Fruit fly (Drosophila melanogaster): ENCODE results near the gene out.

Gene out

DNA sequence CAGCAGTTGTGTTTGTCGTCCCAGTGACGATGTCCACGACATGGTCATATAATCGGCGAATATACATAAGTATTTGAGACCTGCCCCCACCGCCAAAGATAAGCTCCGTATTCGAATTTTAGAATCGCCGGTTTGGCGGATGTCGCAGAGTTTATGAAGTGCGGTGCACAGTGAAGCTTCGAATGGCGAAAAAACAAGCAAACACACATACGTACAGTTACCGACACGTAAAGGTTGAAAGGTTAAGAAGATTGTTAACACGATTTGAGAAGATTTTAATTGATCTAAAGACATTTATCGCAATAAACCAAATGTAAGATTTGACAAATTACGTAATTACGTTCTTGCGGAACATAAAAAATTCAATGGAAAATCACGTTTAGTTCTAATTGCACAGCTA is 12.3 kb downstream of the out start:
- no peak for TF ChIP-seq peb (GFP tag; IDR thresholded peaks at IDR 0.05)
- no peak for TF ChIP-seq CG10654 (GFP tag; optimal IDR thresholded peaks at IDR 0.05)
- TF ChIP-seq BEAF-32 (GFP tag; optimal IDR thresholded peaks at IDR 0.05) = no peak
- no peak for TF ChIP-seq CG16815 (GFP tag; optimal IDR thresholded peaks at IDR 0.05)
- TF ChIP-seq CG8290 (GFP tag; optimal IDR thresholded peaks at IDR 0.05) = no peak
- peak in 1 of 2 experiments; percentile 8 for TF ChIP-seq CG8290 (tag; optimal IDR thresholded peaks at IDR 0.05)
- TF ChIP-seq CG18599 (GFP tag; optimal IDR thresholded peaks at IDR 0.05) = peak; percentile 14
- TF ChIP-seq CG17829 (tag; optimal IDR thresholded peaks at IDR 0.05) = no peak
- TF ChIP-seq lab (GFP tag; optimal IDR thresholded peaks at IDR 0.05) = peak; percentile 30
- no peak for TF ChIP-seq stwl (tag; optimal IDR thresholded peaks at IDR 0.05)
- TF ChIP-seq CG10565 (GFP tag; optimal IDR thresholded peaks at IDR 0.05) = no peak
- TF ChIP-seq CG2889 (GFP tag; IDR thresholded peaks at IDR 0.05) = no peak
- TF ChIP-seq Dref (GFP tag; IDR thresholded peaks at IDR 0.05) = no peak
- TF ChIP-seq hbn (GFP tag; IDR thresholded peaks at IDR 0.05; ENCODE audit: partially characterized antibody) = no peak
- TF ChIP-seq grau (tag; optimal IDR thresholded peaks at IDR 0.05) = peak; percentile 63
- TF ChIP-seq Jarid2 (GFP tag; optimal IDR thresholded peaks at IDR 0.05) = no peak
- TF ChIP-seq dimm (GFP tag; IDR thresholded peaks at IDR 0.05) = no peak
- no peak for TF ChIP-seq gsb-n (tag; optimal IDR thresholded peaks at IDR 0.05)
- TF ChIP-seq CG3407 (GFP tag; optimal IDR thresholded peaks at IDR 0.05) = no peak
- TF ChIP-seq mam (GFP tag; optimal IDR thresholded peaks at IDR 0.05) = no peak
- TF ChIP-seq nerfin-2 (GFP tag; IDR thresholded peaks at IDR 0.05; ENCODE audit: partially characterized antibody) = no peak
- TF ChIP-seq CG12104 (GFP tag; optimal IDR thresholded peaks at IDR 0.05) = no peak
- TF ChIP-seq ham (GFP tag; IDR thresholded peaks at IDR 0.05) = no peak
- TF ChIP-seq ems (GFP tag; optimal IDR thresholded peaks at IDR 0.05) = no peak
- no peak for TF ChIP-seq CG11456 (GFP tag; IDR thresholded peaks at IDR 0.05)
- TF ChIP-seq Med (GFP tag) = peak; percentile 23
- no peak for TF ChIP-seq otp (GFP tag; IDR thresholded peaks at IDR 0.05)
- no peak for TF ChIP-seq Six4 (GFP tag; optimal IDR thresholded peaks at IDR 0.05)
- no peak for TF ChIP-seq esg (GFP tag; conservative IDR thresholded peaks at IDR 0.05)
- TF ChIP-seq Max (GFP tag; optimal IDR thresholded peaks at IDR 0.05) = no peak
- no peak for TF ChIP-seq gcm (GFP tag; optimal IDR thresholded peaks at IDR 0.05)
- TF ChIP-seq CG5180 (GFP tag; optimal IDR thresholded peaks at IDR 0.05) = no peak
- TF ChIP-seq CG2875 (GFP tag; optimal IDR thresholded peaks at IDR 0.05) = no peak
- peak in 1 of 2 experiments; percentile 56 for TF ChIP-seq Pdp1 (GFP tag; optimal IDR thresholded peaks at IDR 0.05)
- TF ChIP-seq Ets65A (GFP tag) = peak; percentile 59
- TF ChIP-seq inv (GFP tag; IDR thresholded peaks at IDR 0.05; ENCODE audit: partially characterized antibody) = no peak
- TF ChIP-seq CG7271 (tag; optimal IDR thresholded peaks at IDR 0.05) = no peak
- TF ChIP-seq CG6854 (GFP tag; optimal IDR thresholded peaks at IDR 0.05) = no peak
- TF ChIP-seq slou (GFP tag; optimal IDR thresholded peaks at IDR 0.05) = no peak
- no peak for TF ChIP-seq Rfx (GFP tag; IDR thresholded peaks at IDR 0.05)
- TF ChIP-seq HmgD (GFP tag; optimal IDR thresholded peaks at IDR 0.05) = no peak

DNA sequence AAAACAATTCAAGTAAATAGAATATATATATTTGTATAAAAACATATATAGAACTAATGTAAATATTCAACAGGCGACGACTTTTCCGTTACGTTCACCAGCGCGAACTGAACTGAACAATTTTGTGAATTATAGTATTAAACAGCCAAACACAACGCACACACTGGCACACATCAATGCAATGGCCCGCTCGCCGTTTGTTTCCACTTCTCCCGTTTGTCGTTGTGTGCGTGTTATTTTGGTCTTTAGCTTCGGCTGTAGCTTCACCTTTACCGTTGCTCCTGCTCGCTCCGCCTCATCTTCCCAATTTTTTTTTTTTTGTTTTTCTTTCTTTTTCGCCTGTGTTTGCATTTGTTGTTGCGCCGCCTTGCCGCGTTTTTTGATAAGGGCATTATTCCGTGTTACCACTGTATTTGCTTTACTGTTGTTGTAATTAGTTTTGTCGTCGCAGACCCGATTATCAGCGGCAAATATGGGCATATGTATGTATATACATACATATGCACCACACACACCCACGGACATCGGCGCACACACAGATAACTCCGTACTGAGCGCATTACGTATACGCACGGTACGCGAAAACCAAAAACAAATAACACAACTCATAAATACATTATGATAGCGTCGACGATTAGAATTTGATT is 14.0 kb downstream of the out start, which contains the start of gene CG8051:
CG8051 (minus strand) TSS at position 116 of the 647 bp plus-strand sequence.
- TF ChIP-seq oc (tag; optimal IDR thresholded peaks at IDR 0.05) = no peak
- no peak for TF ChIP-seq CG10565 (GFP tag; optimal IDR thresholded peaks at IDR 0.05)
- TF ChIP-seq bsh (GFP tag; optimal IDR thresholded peaks at IDR 0.05) = peak in 1 of 2 experiments; percentile 0
- peak; percentile 30 for TF ChIP-seq CG2678 (tag; optimal IDR thresholded peaks at IDR 0.05)
- no peak for TF ChIP-seq CG10654 (GFP tag; optimal IDR thresholded peaks at IDR 0.05)
- no peak for TF ChIP-seq CG4854 (GFP tag; optimal IDR thresholded peaks at IDR 0.05)
- TF ChIP-seq cato (GFP tag; optimal IDR thresholded peaks at IDR 0.05; ENCODE audit: borderline replicate concordance) = no peak
- peak; percentile 34 for TF ChIP-seq HmgD (GFP tag; optimal IDR thresholded peaks at IDR 0.05)
- peak; percentile 19 for TF ChIP-seq HmgZ (tag; optimal IDR thresholded peaks at IDR 0.05)
- TF ChIP-seq NFAT (GFP tag; IDR thresholded peaks at IDR 0.05) = 0 out of 2 replicates have a peak, but pooled peaks have one; percentile 30
- TF ChIP-seq cwo (GFP tag; optimal IDR thresholded peaks at IDR 0.05) = peak; percentile 36
- TF ChIP-seq CG7372 (GFP tag; IDR thresholded peaks at IDR 0.05) = 0 out of 2 replicates have a peak, but pooled peaks have one; percentile 14
- TF ChIP-seq CG7987 (GFP tag; optimal IDR thresholded peaks at IDR 0.05) = peak; percentile 54

Data from whole organism, embryonic.